Worm (Caenorhabditis elegans): ENCODE measurements around the gene D1044.4.

- TF ChIP-seq flt-1 (GFP tag; IDR thresholded peaks at IDR 0.05) (no peak), ama-1 (optimal IDR thresholded peaks at IDR 0.05) (no peak)
Measured at ce11 chrIII:5550844-5551243, 29.0 kb upstream of the D1044.4 start.

All from whole organism, early embryonic.